Worm (Caenorhabditis elegans) whole organism, L4 larva: ENCODE data around the gene sumv-1.

Source experiments
- F44E2.7 ChIP-seq: fragments of 200-800 bp; sonication (Bioruptor generic); IDR thresholded peaks from 2 replicates; pipeline ENCODE4 v2.1.2; 2022; ENCODE audit warnings: missing genetic modification characterization, missing compliant biosample characterization
- Y48G9A.11 ChIP-seq: fragments of 200-800 bp; sonication (Bioruptor generic); IDR thresholded peaks from 2 replicates; pipeline ENCODE4 v1.3.6; 2022; ENCODE audit warnings: missing genetic modification reagents, missing genetic modification characterization, missing compliant biosample characterization
- aha-1 ChIP-seq: fragments of 150-350 bp; peaks from one replicate; lab custom pipeline; 2014; ENCODE audit warnings: missing biosample characterization, missing genetic modification characterization
- ama-1 ChIP-seq: fragments of 150-350 bp; optimal IDR thresholded peaks from 2 replicates; lab custom pipeline; 2014; ENCODE audit warnings: inconsistent platforms, mixed read lengths
- attf-4 ChIP-seq: sonication (generic microtip); optimal IDR thresholded peaks from 3 replicates; lab custom pipeline; 2017; ENCODE audit warnings: missing biosample characterization, missing genetic modification characterization
- ceh-28 ChIP-seq: fragments of 150-350 bp; optimal IDR thresholded peaks from 2 replicates; lab custom pipeline; 2014; ENCODE audit warnings: missing biosample characterization, missing genetic modification reagents, missing genetic modification characterization
- ceh-44 ChIP-seq: fragments of 200-800 bp; sonication (Bioruptor generic); IDR thresholded peaks from 2 replicates; pipeline ENCODE4 v1.3.6; 2022; ENCODE audit warnings: missing genetic modification reagents, missing genetic modification characterization, missing compliant biosample characterization
- ceh-62 ChIP-seq: sonication (generic microtip); optimal IDR thresholded peaks from 2 replicates; lab custom pipeline; 2017; ENCODE audit warnings: missing biosample characterization, missing genetic modification characterization
- ces-1 ChIP-seq: fragments of 150-350 bp; sonication (generic microtip); optimal IDR thresholded peaks from 4 replicates; lab custom pipeline; 2014; ENCODE audit warnings: missing biosample characterization, missing genetic modification reagents, missing genetic modification characterization
- daf-12 ChIP-seq: fragments of 150-350 bp; optimal IDR thresholded peaks from 2 replicates; lab custom pipeline; 2014; ENCODE audit warnings: missing biosample characterization, missing genetic modification reagents, missing genetic modification characterization
- daf-16 ChIP-seq, 3 experiments: sonication (generic microtip); optimal IDR thresholded peaks; 2 replicates each; lab custom pipeline; 2016 to 2017; ENCODE audit warnings: missing genetic modification characterization in 3 of 3, missing genetic modification reagents in 3 of 3, mild to moderate bottlenecking in 2 of 3, missing compliant biosample characterization in 2 of 3, missing biosample characterization in 1 of 3, moderate library complexity in 1 of 3
- daf-8 ChIP-seq: fragments of 200-800 bp; sonication (Bioruptor generic); IDR thresholded peaks from 2 replicates; pipeline ENCODE4 v1.3.6; 2022; ENCODE audit warnings: missing genetic modification characterization, missing compliant biosample characterization
- dmd-6 ChIP-seq: fragments of 200-800 bp; sonication (Bioruptor generic); IDR thresholded peaks from 2 replicates; pipeline ENCODE4 v1.3.6; 2022; ENCODE audit warnings: missing genetic modification reagents, missing genetic modification characterization, missing compliant biosample characterization
- dmd-9 ChIP-seq: fragments of 200-800 bp; sonication (Bioruptor generic); IDR thresholded peaks from 2 replicates; pipeline ENCODE4 v1.3.6; 2022; ENCODE audit warnings: missing genetic modification reagents, missing genetic modification characterization, missing compliant biosample characterization
- dve-1 ChIP-seq: sonication (generic microtip); optimal IDR thresholded peaks from 2 replicates; lab custom pipeline; 2017; ENCODE audit warnings: antibody characterized with exemption, mild to moderate bottlenecking, missing genetic modification characterization, missing compliant biosample characterization; ENCODE audit not compliant: insufficient read depth
- fkh-10 ChIP-seq: fragments of 150-350 bp; optimal IDR thresholded peaks from 2 replicates; lab custom pipeline; 2014; ENCODE audit warnings: missing biosample characterization, missing genetic modification reagents, missing genetic modification characterization
- hif-1 ChIP-seq, 2 experiments: sonication (generic microtip); optimal IDR thresholded peaks; 2 replicates each; lab custom pipeline; 2016 to 2017; ENCODE audit warnings: missing compliant biosample characterization in 2 of 2, missing genetic modification characterization in 2 of 2, missing genetic modification reagents in 2 of 2, missing genotype in 2 of 2, mild to moderate bottlenecking in 1 of 2
- hlh-30 ChIP-seq: sonication (generic microtip); optimal IDR thresholded peaks from 2 replicates; lab custom pipeline; 2017; ENCODE audit warnings: antibody characterized with exemption, mild to moderate bottlenecking, missing genetic modification characterization, missing compliant biosample characterization; ENCODE audit not compliant: insufficient read depth
- lim-7 ChIP-seq: fragments of 200-800 bp; sonication (Bioruptor generic); IDR thresholded peaks from 2 replicates; pipeline ENCODE4 v1.3.6; 2022; ENCODE audit warnings: missing genetic modification characterization, missing compliant biosample characterization
- lin-1 ChIP-seq: fragments of 200-800 bp; sonication (Bioruptor generic); IDR thresholded peaks from 2 replicates; pipeline ENCODE4 v1.3.6; 2022; ENCODE audit warnings: missing genetic modification reagents, missing genetic modification characterization, missing compliant biosample characterization
- lin-13 ChIP-seq: fragments of 150-350 bp; optimal IDR thresholded peaks from 2 replicates; lab custom pipeline; 2014; ENCODE audit warnings: missing biosample characterization, missing genetic modification reagents, missing genetic modification characterization
- lin-29 ChIP-seq: fragments of 200-800 bp; sonication (Bioruptor generic); IDR thresholded peaks from 2 replicates; pipeline ENCODE4 v1.3.6; 2022; ENCODE audit warnings: missing genetic modification reagents, missing genetic modification characterization, missing compliant biosample characterization
- lin-38 ChIP-seq: fragments of 200-800 bp; sonication (Bioruptor generic); IDR thresholded peaks from 2 replicates; pipeline ENCODE4 v1.3.6; 2022; ENCODE audit warnings: missing genetic modification reagents, missing genetic modification characterization, missing compliant biosample characterization
- lin-39 ChIP-seq: fragments of 150-350 bp; optimal IDR thresholded peaks from 2 replicates; lab custom pipeline; 2014; ENCODE audit warnings: missing biosample characterization, missing genetic modification reagents, missing genetic modification characterization
- lsy-2 ChIP-seq, 2 experiments: fragments of 150-350 bp in 1 of 2; sonication (generic microtip) in 1 of 2; optimal IDR thresholded peaks; 2 replicates each; lab custom pipeline; 2014 to 2017; ENCODE audit warnings: missing biosample characterization in 2 of 2, missing genetic modification characterization in 2 of 2
- madf-9 ChIP-seq: fragments of 200-800 bp; sonication (Bioruptor generic); conservative IDR thresholded peaks from 2 replicates; pipeline ENCODE4 v1.3.6; 2022; ENCODE audit warnings: missing genetic modification reagents, missing genetic modification characterization, missing compliant biosample characterization
- mdt-29 ChIP-seq: fragments of 200-800 bp; sonication (Bioruptor generic); IDR thresholded peaks from 2 replicates; pipeline ENCODE4 v1.3.6; 2022; ENCODE audit warnings: missing genetic modification reagents, missing genetic modification characterization, missing compliant biosample characterization
- mep-1 ChIP-seq: fragments of 150-350 bp; sonication (generic microtip); optimal IDR thresholded peaks from 3 replicates; lab custom pipeline; 2014; ENCODE audit warnings: missing biosample characterization, missing genetic modification characterization
- mes-2 ChIP-seq: sonication (generic microtip); optimal IDR thresholded peaks from 2 replicates; lab custom pipeline; 2016; ENCODE audit warnings: missing genotype, mild to moderate bottlenecking, missing genetic modification characterization, missing compliant biosample characterization; ENCODE audit not compliant: poor library complexity, severe bottlenecking
- mxl-2 ChIP-seq: fragments of 200-800 bp; sonication (Bioruptor generic); conservative IDR thresholded peaks from 2 replicates; pipeline ENCODE4 v1.3.6; 2022; ENCODE audit warnings: missing genetic modification reagents, missing genetic modification characterization, missing compliant biosample characterization
- mxl-3 ChIP-seq: fragments of 200-800 bp; sonication (Bioruptor generic); optimal IDR thresholded peaks from 2 replicates; lab custom pipeline; 2018; ENCODE audit warnings: mild to moderate bottlenecking, missing genetic modification characterization, missing compliant biosample characterization
- nhr-102 ChIP-seq: sonication (generic microtip); optimal IDR thresholded peaks from 2 replicates; lab custom pipeline; 2016; ENCODE audit warnings: mild to moderate bottlenecking, missing genetic modification characterization, moderate library complexity, missing compliant biosample characterization
- nhr-237 ChIP-seq: sonication (generic microtip); optimal IDR thresholded peaks from 2 replicates; lab custom pipeline; 2017; ENCODE audit warnings: missing biosample characterization, missing genetic modification characterization
- nhr-25 ChIP-seq: sonication (generic microtip); optimal IDR thresholded peaks from 2 replicates; lab custom pipeline; 2017; ENCODE audit warnings: missing genetic modification characterization, mild to moderate bottlenecking, missing compliant biosample characterization, antibody characterized with exemption, moderate library complexity, borderline replicate concordance; ENCODE audit not compliant: insufficient read depth
- nhr-28 ChIP-seq: fragments of 150-350 bp; optimal IDR thresholded peaks from 2 replicates; lab custom pipeline; 2014; ENCODE audit warnings: missing biosample characterization, missing genetic modification characterization
- nhr-77 ChIP-seq: fragments of 150-350 bp; optimal IDR thresholded peaks from 2 replicates; lab custom pipeline; 2014; ENCODE audit warnings: missing biosample characterization, missing genetic modification characterization
- pha-4 ChIP-seq, 2 experiments: fragments of 150-350 bp in 1 of 2; fragments of 200-800 bp in 1 of 2; sonication (Bioruptor generic) in 1 of 2; IDR thresholded peaks in 1 of 2; optimal IDR thresholded peaks in 1 of 2; 2 replicates each; pipeline versions ENCODE4 v1.3.6 to Lab custom; 2014 to 2022; ENCODE audit warnings: missing genetic modification characterization in 2 of 2, missing genetic modification reagents in 2 of 2, missing biosample characterization in 1 of 2, missing compliant biosample characterization in 1 of 2
- pqm-1 ChIP-seq: sonication (generic microtip); optimal IDR thresholded peaks from 2 replicates; lab custom pipeline; 2017; ENCODE audit warnings: missing biosample characterization, missing genetic modification characterization
- snpc-4 ChIP-seq: fragments of 150-350 bp; optimal IDR thresholded peaks from 2 replicates; lab custom pipeline; 2014; ENCODE audit warnings: missing biosample characterization, missing genetic modification characterization
- spr-1 ChIP-seq: sonication (generic microtip); optimal IDR thresholded peaks from 2 replicates; lab custom pipeline; 2016; ENCODE audit warnings: mild to moderate bottlenecking, missing genetic modification characterization, missing compliant biosample characterization
- spr-3 ChIP-seq: fragments of 200-800 bp; sonication (Bioruptor generic); optimal IDR thresholded peaks from 2 replicates; lab custom pipeline; 2018; ENCODE audit warnings: mild to moderate bottlenecking, missing genetic modification characterization, missing compliant biosample characterization
- tra-1 ChIP-seq: fragments of 200-800 bp; sonication (Bioruptor generic); IDR thresholded peaks from 2 replicates; pipeline ENCODE4 v1.3.6; 2022; ENCODE audit warnings: missing genetic modification reagents, missing genetic modification characterization, missing compliant biosample characterization
- unc-130 ChIP-seq: sonication (generic microtip); optimal IDR thresholded peaks from 2 replicates; lab custom pipeline; 2016; ENCODE audit warnings: missing genetic modification reagents, missing genetic modification characterization, missing compliant biosample characterization
- zag-1 ChIP-seq: fragments of 150-350 bp; optimal IDR thresholded peaks from 2 replicates; lab custom pipeline; 2014; ENCODE audit warnings: missing biosample characterization, missing genetic modification characterization
- zfp-2 ChIP-seq: sonication (generic microtip); optimal IDR thresholded peaks from 2 replicates; lab custom pipeline; 2016; ENCODE audit warnings: mild to moderate bottlenecking, missing genetic modification characterization, missing compliant biosample characterization
- ztf-7 ChIP-seq: fragments of 150-350 bp; optimal IDR thresholded peaks from 2 replicates; lab custom pipeline; 2014; ENCODE audit warnings: missing biosample characterization, missing genetic modification characterization

sumv-1 gene

ce11 chrIII:5208992-5209391, 45.0 kb downstream of the sumv-1 start, which contains the start of gene syx-16:
Gene syx-16, minus strand, starts transcription at chrIII:5209109.
- TF ChIP-seq ceh-62 (tag; lab: Kevin White, UChicago) (no peak), madf-9 (no peak), ama-1 (no peak), hif-1 (tag; optimal IDR thresholded peaks at IDR 0.05; lab: Kevin White, UChicago) (no peak), F44E2.7 (GFP tag; lab: Robert Waterston, UW) (no peak), dmd-9 (GFP tag; lab: Robert Waterston, UW) (no peak), lin-39 (tag; lab: Kevin White, UChicago) (no peak), mdt-29 (GFP tag; lab: Robert Waterston, UW) (no peak), daf-12 (tag; lab: Kevin White, UChicago) (no peak)

- TF ChIP-seq zfp-2 (tag; lab: Kevin White, UChicago) = no peak
- TF ChIP-seq lsy-2 (tag; optimal IDR thresholded peaks at IDR 0.05; lab: Kevin White, UChicago) = peak in 1 of 2 experiments; percentile 49
- TF ChIP-seq unc-130 (GFP tag; lab: Kevin White, UChicago) = peak; percentile 15
- TF ChIP-seq nhr-25 = no peak
- TF ChIP-seq lim-7 (GFP tag; lab: Robert Waterston, UW) = no peak
- no peak for TF ChIP-seq mxl-3
- TF ChIP-seq Y48G9A.11 (GFP tag; lab: Robert Waterston, UW) = 0 out of 2 replicates have a peak, but pooled peaks have one; percentile 14
- no peak for TF ChIP-seq pqm-1 (tag; lab: Kevin White, UChicago)
- no peak for TF ChIP-seq spr-1 (tag; lab: Kevin White, UChicago)
- TF ChIP-seq lin-29 (GFP tag; lab: Robert Waterston, UW) = no peak
- no peak for TF ChIP-seq hlh-30 (tag; lab: Kevin White, UChicago)
- TF ChIP-seq madf-9 = no peak
- no peak for TF ChIP-seq snpc-4 (tag; lab: Kevin White, UChicago)
- peak; percentile 81 for TF ChIP-seq aha-1
- no peak for TF ChIP-seq ztf-7 (tag; lab: Kevin White, UChicago)
- TF ChIP-seq ces-1 = no peak
- no peak for TF ChIP-seq zag-1 (tag; lab: Kevin White, UChicago)
- no peak for TF ChIP-seq tra-1 (GFP tag; lab: Robert Waterston, UW)
- no peak for TF ChIP-seq nhr-77
- TF ChIP-seq dve-1 = no peak
- TF ChIP-seq mes-2 (tag; lab: Kevin White, UChicago) = peak; percentile 34
- no peak for TF ChIP-seq ceh-44 (GFP tag; lab: Robert Waterston, UW)
- no peak for TF ChIP-seq daf-8 (GFP tag; lab: Robert Waterston, UW)
- no peak for TF ChIP-seq nhr-237 (tag; lab: Kevin White, UChicago)
- no peak for TF ChIP-seq fkh-10 (GFP tag; lab: Kevin White, UChicago)
- no peak for TF ChIP-seq mxl-2 (GFP tag; lab: Robert Waterston, UW)
- no peak for TF ChIP-seq dmd-9 (GFP tag; lab: Robert Waterston, UW)
- TF ChIP-seq ceh-28 (tag; lab: Kevin White, UChicago) = no peak
Observed at ce11 chrIII:5206861-5207414, 47.0 kb downstream of the sumv-1 start, which contains the start of gene morc-1. Gene morc-1, minus strand, starts transcription at chrIII:5206911.

ce11 chrIII:5203310-5203709, 50.7 kb downstream of the sumv-1 start:
- no peak for TF ChIP-seq attf-4 (tag; lab: Kevin White, UChicago)
- peak; percentile 15 for TF ChIP-seq lin-13 (GFP tag; lab: Kevin White, UChicago)
- TF ChIP-seq dve-1 = peak; percentile 29
- TF ChIP-seq lin-38 (GFP tag; lab: Robert Waterston, UW) = peak; percentile 46
- peak; percentile 36; the same call in 1 of the 2 replicates for TF ChIP-seq pha-4 (GFP tag; IDR thresholded peaks at IDR 0.05; lab: Robert Waterston, UW)
- no peak for TF ChIP-seq pha-4 (tag; optimal IDR thresholded peaks at IDR 0.05; lab: Kevin White, UChicago)
- no peak for TF ChIP-seq hlh-30 (tag; lab: Kevin White, UChicago)
- no peak for TF ChIP-seq lin-1
- TF ChIP-seq ceh-62 (tag; lab: Kevin White, UChicago) = no peak
- no peak for TF ChIP-seq mdt-29 (GFP tag; lab: Robert Waterston, UW)
- peak; percentile 96 for TF ChIP-seq nhr-28 (tag; lab: Kevin White, UChicago)
- no peak for TF ChIP-seq spr-3 (GFP tag; lab: Kevin White, UChicago)
- TF ChIP-seq daf-16 (GFP tag; optimal IDR thresholded peaks at IDR 0.05; lab: Kevin White, UChicago) = no peak
- TF ChIP-seq daf-16 (tag; optimal IDR thresholded peaks at IDR 0.05; lab: Kevin White, UChicago) = peak; percentile 82
- no peak for TF ChIP-seq pqm-1 (tag; lab: Kevin White, UChicago)
- peak; percentile 13 for TF ChIP-seq mep-1 (tag; lab: Kevin White, UChicago)
- TF ChIP-seq nhr-102 (tag; lab: Kevin White, UChicago) = peak; percentile 27
- peak; percentile 27; the same call in 1 of the 2 replicates for TF ChIP-seq dmd-6 (GFP tag; lab: Robert Waterston, UW)
- TF ChIP-seq lsy-2 (tag; optimal IDR thresholded peaks at IDR 0.05; lab: Kevin White, UChicago) = no peak
